Fruit fly (Drosophila melanogaster) Kc167 (cell line): ENCODE results near the gene CG42486.

ENCODE experiments used
- Myc ChIP-seq: fragments of >200 bp; optimal IDR thresholded peaks from 2 replicates; lab custom pipeline; 2017; ENCODE audit warnings: missing external identifiers
- Sin3A ChIP-seq: fragments of >200 bp; optimal IDR thresholded peaks from 2 replicates; lab custom pipeline; 2018; ENCODE audit warnings: missing external identifiers
- h ChIP-seq: fragments of >200 bp; optimal IDR thresholded peaks from 3 replicates; lab custom pipeline; 2018; ENCODE audit warnings: missing external identifiers
- insv ChIP-seq: fragments of >200 bp; optimal IDR thresholded peaks from 3 replicates; lab custom pipeline; 2018; ENCODE audit warnings: missing external identifiers
- psq ChIP-seq: fragments of >200 bp; optimal IDR thresholded peaks from 2 replicates; lab custom pipeline; 2017; ENCODE audit warnings: missing external identifiers
- ttk ChIP-seq: sonication (Bioruptor generic); optimal IDR thresholded peaks from 2 replicates; lab custom pipeline; 2017; ENCODE audit warnings: missing external identifiers

CG42486 gene

dm6 chr2L:11812781-11813664 lies 29.9 kb upstream of the CG42486 start:
- TF ChIP-seq Sin3A (lab: Kevin White, UChicago) (no peak), h (lab: Kevin White, UChicago) (no peak)

dm6 chr2L:11813665-11814087 lies 29.3 kb upstream of the CG42486 start, which contains the start of gene CycY:
Gene CycY (minus strand): TSS chr2L:11813780.
- no peak for TF ChIP-seq h (lab: Kevin White, UChicago)
- no peak for TF ChIP-seq insv (lab: Kevin White, UChicago)
- TF ChIP-seq ttk (lab: Kevin White, UChicago) = no peak
- TF ChIP-seq psq (lab: Kevin White, UChicago) = no peak
- TF ChIP-seq Sin3A (lab: Kevin White, UChicago) = no peak
- no peak for TF ChIP-seq Myc (lab: Kevin White, UChicago)

- TF ChIP-seq Sin3A (lab: Kevin White, UChicago) (no peak), h (lab: Kevin White, UChicago) (peak; percentile 47)
Measured at dm6 chr2L:11816376-11816775, 26.6 kb upstream of the CG42486 start.

- no peak for TF ChIP-seq ttk (lab: Kevin White, UChicago)
- TF ChIP-seq Myc (lab: Kevin White, UChicago) = no peak
- TF ChIP-seq Sin3A (lab: Kevin White, UChicago) = no peak
- TF ChIP-seq h (lab: Kevin White, UChicago) = no peak
- no peak for TF ChIP-seq psq (lab: Kevin White, UChicago)
- TF ChIP-seq insv (lab: Kevin White, UChicago) = no peak
Measured at dm6 chr2L:11823470-11824162, 19.3 kb upstream of the CG42486 start.

- TF ChIP-seq Myc (lab: Kevin White, UChicago) = no peak
- no peak for TF ChIP-seq Sin3A (lab: Kevin White, UChicago)
- no peak for TF ChIP-seq h (lab: Kevin White, UChicago)
- TF ChIP-seq psq (lab: Kevin White, UChicago) = no peak
- no peak for TF ChIP-seq insv (lab: Kevin White, UChicago)
- TF ChIP-seq ttk (lab: Kevin White, UChicago) = no peak
Measured at dm6 chr2L:11829277-11829676, 13.7 kb upstream of the CG42486 start, which contains the start of gene esc. Gene esc (minus strand): TSS chr2L:11829405.

dm6 chr2L:11833786-11834185 lies 9.2 kb upstream of the CG42486 start, which contains the start of gene CG45011:
Gene CG45011 (plus strand): TSS chr2L:11834086.
- TF ChIP-seq insv (lab: Kevin White, UChicago) (no peak), Myc (lab: Kevin White, UChicago) (no peak), h (lab: Kevin White, UChicago) (no peak), Sin3A (lab: Kevin White, UChicago) (no peak), ttk (lab: Kevin White, UChicago) (no peak), psq (lab: Kevin White, UChicago) (no peak)

dm6 chr2L:11834308-11834707 lies 8.6 kb upstream of the CG42486 start, which contains the start of gene CG45012:
Gene CG45012 (plus strand): TSS chr2L:11834608.
- TF ChIP-seq insv (lab: Kevin White, UChicago) = no peak
- no peak for TF ChIP-seq ttk (lab: Kevin White, UChicago)
- TF ChIP-seq h (lab: Kevin White, UChicago) = no peak
- no peak for TF ChIP-seq psq (lab: Kevin White, UChicago)
- TF ChIP-seq Myc (lab: Kevin White, UChicago) = no peak
- TF ChIP-seq Sin3A (lab: Kevin White, UChicago) = no peak

- TF ChIP-seq psq (lab: Kevin White, UChicago) (no peak), insv (lab: Kevin White, UChicago) (no peak), h (lab: Kevin White, UChicago) (no peak), ttk (lab: Kevin White, UChicago) (no peak), Sin3A (lab: Kevin White, UChicago) (no peak), Myc (lab: Kevin White, UChicago) (no peak)
Measured at dm6 chr2L:11836943-11837342, 6.0 kb upstream of the CG42486 start, which contains the start of gene Sfp33A4. Gene Sfp33A4 (plus strand): TSS chr2L:11837243.

- TF ChIP-seq psq (lab: Kevin White, UChicago) (no peak), h (lab: Kevin White, UChicago) (no peak), Myc (lab: Kevin White, UChicago) (no peak), Sin3A (lab: Kevin White, UChicago) (no peak), ttk (lab: Kevin White, UChicago) (no peak), insv (lab: Kevin White, UChicago) (no peak)
Measured at dm6 chr2L:11837413-11837812, 5.5 kb upstream of the CG42486 start, which contains the start of gene Sfp33A2. Gene Sfp33A2 (plus strand): TSS chr2L:11837713.

- no peak for TF ChIP-seq insv (lab: Kevin White, UChicago)
- no peak for TF ChIP-seq Sin3A (lab: Kevin White, UChicago)
- TF ChIP-seq ttk (lab: Kevin White, UChicago) = no peak
- TF ChIP-seq h (lab: Kevin White, UChicago) = no peak
- no peak for TF ChIP-seq psq (lab: Kevin White, UChicago)
- no peak for TF ChIP-seq Myc (lab: Kevin White, UChicago)
Measured at dm6 chr2L:11839612-11840011, 3.3 kb upstream of the CG42486 start, which contains the start of gene Sfp33A3. Gene Sfp33A3 (plus strand): TSS chr2L:11839912.

dm6 chr2L:11840391-11840790 lies 2.5 kb upstream of the CG42486 start, which contains the start of gene CG31704:
Gene CG31704 (plus strand): TSS chr2L:11840691.
- TF ChIP-seq Myc (lab: Kevin White, UChicago) (no peak), psq (lab: Kevin White, UChicago) (no peak), insv (lab: Kevin White, UChicago) (no peak), Sin3A (lab: Kevin White, UChicago) (no peak), ttk (lab: Kevin White, UChicago) (no peak), h (lab: Kevin White, UChicago) (no peak)
